Fruit fly (Drosophila melanogaster) whole organism, adult: ENCODE measurements around the gene CG15211.

Source experiments
- CG11617 ChIP-seq: fragments of 200-800 bp; sonication (Bioruptor generic); optimal IDR thresholded peaks from 2 replicates; lab custom pipeline; 2017; ENCODE audit warnings: mild to moderate bottlenecking, missing biosample characterization, missing genetic modification reagents, missing genetic modification characterization
- CG14711 ChIP-seq: fragments of 200-800 bp; sonication (Bioruptor generic); optimal IDR thresholded peaks from 2 replicates; lab custom pipeline; 2018; ENCODE audit warnings: missing biosample characterization, mild to moderate bottlenecking, missing genetic modification characterization, moderate library complexity
- CG33017 ChIP-seq: fragments of 200-800 bp; sonication (Bioruptor generic); optimal IDR thresholded peaks from 2 replicates; lab custom pipeline; 2018; ENCODE audit warnings: missing biosample characterization, mild to moderate bottlenecking, missing genetic modification characterization, moderate library complexity
- CG7045 ChIP-seq: fragments of 200-800 bp; sonication (Bioruptor generic); optimal IDR thresholded peaks from 2 replicates; lab custom pipeline; 2017; ENCODE audit warnings: missing biosample characterization, mild to moderate bottlenecking, missing genetic modification characterization
- Crg-1 ChIP-seq: fragments of 200-800 bp; sonication (Bioruptor generic); optimal IDR thresholded peaks from 2 replicates; lab custom pipeline; 2016; ENCODE audit warnings: missing biosample characterization, missing genetic modification characterization
- Hr96 ChIP-seq: fragments of 200-800 bp; sonication (Bioruptor generic); optimal IDR thresholded peaks from 2 replicates; lab custom pipeline; 2016; ENCODE audit warnings: missing biosample characterization, missing genetic modification characterization
- bab1 ChIP-seq: fragments of 200-800 bp; sonication (Bioruptor generic); optimal IDR thresholded peaks from 3 replicates; lab custom pipeline; 2019; ENCODE audit warnings: missing biosample characterization, mild to moderate bottlenecking, missing genetic modification characterization, moderate library complexity
- cic ChIP-seq: fragments of 200-800 bp; sonication (Bioruptor generic); optimal IDR thresholded peaks from 2 replicates; lab custom pipeline; 2017; ENCODE audit warnings: missing biosample characterization, mild to moderate bottlenecking, missing genetic modification characterization, moderate library complexity
- cnc ChIP-seq, 2 experiments: fragments of >200 bp; optimal IDR thresholded peaks; 2 replicates each; lab custom pipeline; 2017
- kay ChIP-seq: fragments of 200-800 bp; sonication (Bioruptor generic); peaks from one replicate; lab custom pipeline; 2016; ENCODE audit warnings: missing biosample characterization, missing genetic modification characterization, borderline replicate concordance
- pad ChIP-seq: fragments of 200-800 bp; sonication (Bioruptor generic); optimal IDR thresholded peaks from 3 replicates; lab custom pipeline; 2017; ENCODE audit warnings: missing biosample characterization, missing genetic modification characterization, mild to moderate bottlenecking, moderate library complexity, missing genetic modification reagents
- tj ChIP-seq: fragments of 200-800 bp; sonication (Bioruptor generic); optimal IDR thresholded peaks from 3 replicates; lab custom pipeline; 2017; ENCODE audit warnings: missing biosample characterization, mild to moderate bottlenecking, missing genetic modification characterization, moderate library complexity
- toe ChIP-seq: fragments of 200-800 bp; sonication (Bioruptor generic); optimal IDR thresholded peaks from 2 replicates; lab custom pipeline; 2016; ENCODE audit warnings: missing biosample characterization, missing genetic modification characterization

dm6 chrX:10738151-10738430 is 34.2 kb upstream of the CG15211 start:
- no peak for TF ChIP-seq Crg-1
- no peak for TF ChIP-seq CG14711
- no peak for TF ChIP-seq Hr96 (GFP tag; lab: Kevin White, UChicago)
- no peak for TF ChIP-seq kay (GFP tag; lab: Kevin White, UChicago)
- TF ChIP-seq cnc (optimal IDR thresholded peaks at IDR 0.05; lab: Kevin White, UChicago), result no peak
- TF ChIP-seq CG33017 (tag; lab: Kevin White, UChicago), result no peak
- no peak for TF ChIP-seq cic (GFP tag; lab: Kevin White, UChicago)
- no peak for TF ChIP-seq toe (GFP tag; lab: Kevin White, UChicago)
- TF ChIP-seq pad, result no peak
- no peak for TF ChIP-seq bab1 (GFP tag; lab: Kevin White, UChicago)
- no peak for TF ChIP-seq CG7045 (GFP tag; lab: Kevin White, UChicago)
- TF ChIP-seq tj (GFP tag; lab: Kevin White, UChicago), result no peak
- TF ChIP-seq CG11617 (GFP tag; lab: Kevin White, UChicago), result no peak
